Worm (Caenorhabditis elegans): Measurements from ENCODE around the gene C53D6.11.

ce11 chrIV:9045252-9045651 lies 34.9 kb downstream of the C53D6.11 start, which contains the start of gene Y73F4A.1:
- no peak for TF ChIP-seq ceh-19 (GFP tag; optimal IDR thresholded peaks at IDR 0.05)
- no peak for TF ChIP-seq hlh-6 (tag; optimal IDR thresholded peaks at IDR 0.05)
- TF ChIP-seq ceh-9 (tag; optimal IDR thresholded peaks at IDR 0.05) = no peak
- no peak for TF ChIP-seq sox-4 (tag; optimal IDR thresholded peaks at IDR 0.05)
- no peak for TF ChIP-seq lin-11 (tag; optimal IDR thresholded peaks at IDR 0.05)
- no peak for TF ChIP-seq C08G9.2 (tag; optimal IDR thresholded peaks at IDR 0.05)
- TF ChIP-seq hlh-30 (tag; optimal IDR thresholded peaks at IDR 0.05; ENCODE audit: insufficient read depth) = no peak
- no peak for TF ChIP-seq nfya-1 (tag; optimal IDR thresholded peaks at IDR 0.05)
- no peak for TF ChIP-seq Y22D7AL.16 (tag; optimal IDR thresholded peaks at IDR 0.05)
- no peak for TF ChIP-seq pros-1 (tag; optimal IDR thresholded peaks at IDR 0.05)
- no peak for TF ChIP-seq npax-4 (tag; optimal IDR thresholded peaks at IDR 0.05)
- no peak for TF ChIP-seq syd-9 (tag; optimal IDR thresholded peaks at IDR 0.05)
- no peak for TF ChIP-seq fkh-6 (tag; optimal IDR thresholded peaks at IDR 0.05)
- TF ChIP-seq fkh-10 (GFP tag; optimal IDR thresholded peaks at IDR 0.05) = no peak

All from whole organism, late embryonic.